Fruit fly (Drosophila melanogaster): ENCODE measurements around the gene PpD3.

PpD3 gene

DNA sequence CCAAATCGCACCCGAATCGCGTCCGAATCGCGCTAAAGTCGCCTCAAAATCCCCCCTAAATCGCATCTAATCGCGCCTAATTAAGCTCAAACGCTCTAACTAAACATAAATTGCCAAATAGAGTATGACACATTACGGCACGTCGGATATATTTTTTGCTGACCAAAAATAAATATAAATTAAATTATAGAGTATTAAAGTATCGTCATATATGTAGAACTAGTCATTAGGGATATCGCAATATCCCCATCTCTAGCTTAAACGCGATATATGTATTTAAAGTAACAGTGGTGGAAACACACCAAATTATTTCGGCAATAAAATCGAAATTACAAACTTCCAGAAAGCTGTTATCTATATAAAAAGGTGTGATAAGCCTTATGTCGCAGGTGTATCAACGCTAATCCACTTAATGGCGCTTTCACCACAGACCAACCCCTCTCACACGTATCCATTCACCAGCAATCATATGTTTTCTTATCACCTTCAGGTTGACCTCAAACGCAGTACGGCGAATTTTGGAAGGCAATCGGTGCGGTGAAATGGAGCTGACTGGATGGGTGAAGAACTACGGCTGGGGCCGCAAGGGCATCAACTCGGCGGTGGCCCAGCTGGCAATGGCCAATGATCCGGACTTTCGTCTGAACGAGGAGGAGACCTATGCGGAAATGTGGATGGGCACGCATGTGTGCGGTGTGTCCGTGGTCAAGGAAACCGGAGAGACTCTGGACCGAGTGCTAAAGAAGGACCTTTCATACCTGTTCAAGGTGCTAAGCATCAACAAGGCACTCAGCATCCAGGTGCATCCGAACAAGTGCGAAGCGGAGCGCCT, 11.9 kb downstream of the PpD3 start, which contains the start of gene Mpi:
Gene Mpi, plus strand, starts transcription at position 263 of the 832 bp plus-strand sequence.
- TF ChIP-seq Sin3A (optimal IDR thresholded peaks at IDR 0.05) (no peak), h (optimal IDR thresholded peaks at IDR 0.05) (no peak), insv (optimal IDR thresholded peaks at IDR 0.05) (no peak), psq (optimal IDR thresholded peaks at IDR 0.05) (no peak), ttk (optimal IDR thresholded peaks at IDR 0.05) (no peak), Myc (optimal IDR thresholded peaks at IDR 0.05) (no peak)

DNA sequence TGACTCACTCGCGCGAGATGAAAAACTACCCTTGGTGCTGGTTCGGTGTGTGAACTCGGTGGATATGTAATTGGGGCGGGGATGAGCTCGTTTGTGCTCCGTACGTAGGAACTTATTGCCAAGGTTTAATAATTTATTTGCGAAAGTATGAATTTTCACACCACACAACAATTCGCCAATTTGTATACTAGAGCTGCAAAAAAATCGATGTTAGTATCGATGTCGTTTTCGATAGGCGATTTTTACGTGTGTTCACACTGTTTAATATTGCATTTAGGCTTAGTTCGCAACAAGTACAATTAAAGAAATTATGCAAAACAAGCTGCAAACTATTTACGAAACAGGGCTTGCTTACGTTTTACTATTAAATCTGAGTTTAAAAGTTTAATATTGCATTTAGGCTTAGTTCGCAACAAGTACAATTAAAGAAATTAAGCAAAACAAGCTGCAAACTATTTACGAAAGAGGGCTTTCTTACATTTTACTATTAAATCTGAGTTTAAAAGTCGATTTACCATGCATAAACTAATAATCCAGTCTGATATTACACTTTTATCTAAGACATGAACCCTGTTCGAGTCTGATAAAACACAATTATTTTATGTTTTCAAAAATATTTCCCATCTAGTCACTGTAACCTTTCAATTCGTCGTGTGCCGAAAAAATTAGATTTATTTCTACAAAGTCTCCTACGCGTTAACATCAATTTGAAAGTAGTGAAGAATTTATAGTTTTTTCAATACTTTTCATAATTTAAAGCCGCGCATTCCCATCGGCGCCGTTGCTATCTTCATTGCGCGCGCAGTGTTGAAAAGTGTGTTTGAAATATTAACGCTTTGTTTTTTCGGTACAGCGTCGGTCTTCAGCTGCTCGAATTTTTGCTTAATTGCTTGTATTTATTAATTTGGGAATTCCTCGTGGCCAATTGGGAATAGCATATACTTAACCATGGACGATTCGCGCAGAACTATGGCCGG, 15.6 kb downstream of the PpD3 start, which contains the start of the genes Snap24 and CG8478:
Gene Snap24, minus strand, starts transcription at position 196 of the 977 bp plus-strand sequence.
Gene CG8478, plus strand, starts transcription at position 696 of the 977 bp plus-strand sequence.
- TF ChIP-seq Sin3A (optimal IDR thresholded peaks at IDR 0.05) = no peak
- no peak for TF ChIP-seq h (optimal IDR thresholded peaks at IDR 0.05)
- TF ChIP-seq insv (optimal IDR thresholded peaks at IDR 0.05) = no peak
- no peak for TF ChIP-seq Myc (optimal IDR thresholded peaks at IDR 0.05)
- no peak for TF ChIP-seq ttk (optimal IDR thresholded peaks at IDR 0.05)
- no peak for TF ChIP-seq psq (optimal IDR thresholded peaks at IDR 0.05)

DNA sequence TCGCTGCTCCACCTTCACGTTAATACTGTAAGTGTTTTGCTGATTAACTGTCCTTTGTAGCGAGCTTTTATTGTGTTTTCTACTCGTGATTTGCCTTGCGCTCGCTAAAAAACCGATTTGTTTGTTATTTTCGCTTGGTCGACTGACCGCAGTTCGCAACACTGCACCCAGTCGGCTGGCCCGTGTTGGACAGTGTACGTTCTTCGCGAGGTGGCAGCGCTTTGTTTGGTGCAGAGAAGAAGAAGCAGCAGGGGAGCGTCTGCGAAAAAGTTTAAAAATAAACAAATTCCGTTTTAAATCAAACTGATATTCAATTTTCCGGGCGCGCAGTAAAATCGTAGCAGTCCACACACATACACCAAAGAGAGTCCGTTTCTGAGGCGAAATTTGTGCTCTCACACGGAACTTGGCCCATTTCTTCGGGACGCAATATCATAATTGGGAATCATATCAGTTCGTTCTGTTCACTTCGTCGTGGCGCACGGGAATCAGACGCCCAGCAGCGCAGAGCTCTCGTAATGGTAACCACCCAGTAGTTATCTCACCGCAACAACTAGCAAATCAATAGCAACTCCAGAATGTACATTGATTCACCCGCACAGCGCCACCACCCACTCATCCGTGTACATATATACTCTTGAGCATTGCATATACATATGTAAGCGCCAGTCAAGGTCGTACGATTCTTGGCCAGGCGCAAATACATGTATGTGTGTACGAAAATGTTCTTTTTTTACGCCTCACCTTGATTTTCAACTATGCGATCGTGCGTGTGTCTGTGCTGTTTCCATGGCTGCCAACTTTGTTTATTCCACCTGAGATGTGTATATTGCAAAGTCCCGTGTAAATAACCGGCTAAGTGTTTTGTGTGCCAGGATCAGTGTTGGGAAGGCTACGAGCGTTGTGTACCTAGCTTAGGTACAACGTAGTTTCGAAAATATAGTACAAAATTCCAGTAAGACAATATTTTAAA, 20.2 kb downstream of the PpD3 start, which contains the start of gene Naa80:
Gene Naa80, plus strand, starts transcription at position 215 of the 973 bp plus-strand sequence.
- TF ChIP-seq psq (optimal IDR thresholded peaks at IDR 0.05) (no peak), insv (optimal IDR thresholded peaks at IDR 0.05) (no peak), Myc (optimal IDR thresholded peaks at IDR 0.05) (no peak), Sin3A (optimal IDR thresholded peaks at IDR 0.05) (no peak), ttk (optimal IDR thresholded peaks at IDR 0.05) (no peak), h (optimal IDR thresholded peaks at IDR 0.05) (no peak)

DNA sequence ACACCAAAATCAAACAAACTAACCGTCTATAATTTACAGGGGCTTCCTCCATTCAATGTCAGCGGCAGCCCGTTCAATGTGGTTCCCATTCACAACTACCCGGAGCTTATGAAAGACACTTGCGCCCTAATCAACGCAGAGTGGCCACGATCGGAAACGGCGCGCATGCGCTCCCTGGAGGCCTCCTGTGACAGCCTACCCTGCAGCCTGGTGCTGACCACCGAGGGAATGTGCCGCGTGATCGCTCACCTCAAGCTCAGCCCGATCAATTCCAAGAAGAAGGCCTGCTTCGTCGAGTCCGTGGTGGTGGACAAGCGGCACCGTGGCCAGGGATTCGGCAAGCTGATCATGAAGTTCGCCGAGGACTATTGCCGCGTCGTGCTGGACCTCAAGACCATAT, 21.2 kb downstream of the PpD3 start, which contains the start of gene MED6:
Gene MED6, minus strand, starts transcription at position 101 of the 400 bp plus-strand sequence.
- no peak for TF ChIP-seq Sin3A (optimal IDR thresholded peaks at IDR 0.05)

DNA sequence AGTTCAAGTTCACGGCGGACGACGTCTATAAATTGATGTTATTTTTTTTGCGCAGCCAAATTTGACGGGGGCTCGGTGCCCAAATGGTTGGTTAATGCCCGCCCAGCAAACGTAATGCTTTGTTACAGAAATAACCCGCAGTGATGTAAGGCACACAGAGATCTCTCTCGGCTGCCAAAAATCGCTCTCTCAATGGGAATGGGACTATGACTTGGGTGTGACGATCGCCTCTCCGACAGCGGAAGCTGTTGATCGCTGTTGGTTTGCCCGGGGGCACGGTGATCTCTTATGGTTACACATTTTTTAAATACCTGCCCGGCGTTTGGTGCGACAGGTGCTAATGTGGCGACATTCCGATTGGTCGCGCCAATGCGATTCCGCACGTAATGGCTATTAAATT, 22.5 kb downstream of the PpD3 start:
- no peak for TF ChIP-seq Myc (optimal IDR thresholded peaks at IDR 0.05)
- TF ChIP-seq Sin3A (optimal IDR thresholded peaks at IDR 0.05) = no peak
- no peak for TF ChIP-seq insv (optimal IDR thresholded peaks at IDR 0.05)
- no peak for TF ChIP-seq ttk (optimal IDR thresholded peaks at IDR 0.05)
- no peak for TF ChIP-seq h (optimal IDR thresholded peaks at IDR 0.05)
- no peak for TF ChIP-seq psq (optimal IDR thresholded peaks at IDR 0.05)

dm6 chr3R:9771519-9771972, 23.9 kb downstream of the PpD3 start, which contains the start of gene CG9471:
TSS of gene CG9471 (minus strand) at chr3R:9771542.
- no peak for TF ChIP-seq h (optimal IDR thresholded peaks at IDR 0.05)
- no peak for TF ChIP-seq psq (optimal IDR thresholded peaks at IDR 0.05)
- TF ChIP-seq Myc (optimal IDR thresholded peaks at IDR 0.05) = no peak
- no peak for TF ChIP-seq insv (optimal IDR thresholded peaks at IDR 0.05)
- TF ChIP-seq ttk (optimal IDR thresholded peaks at IDR 0.05) = no peak
- no peak for TF ChIP-seq Sin3A (optimal IDR thresholded peaks at IDR 0.05)

dm6 chr3R:9774147-9774546, 26.5 kb downstream of the PpD3 start, which contains the start of gene Whamy:
TSS of gene Whamy (minus strand) at chr3R:9774419.
- TF ChIP-seq h (optimal IDR thresholded peaks at IDR 0.05) = no peak
- no peak for TF ChIP-seq Sin3A (optimal IDR thresholded peaks at IDR 0.05)
- no peak for TF ChIP-seq psq (optimal IDR thresholded peaks at IDR 0.05)
- TF ChIP-seq insv (optimal IDR thresholded peaks at IDR 0.05) = no peak
- TF ChIP-seq Myc (optimal IDR thresholded peaks at IDR 0.05) = no peak
- no peak for TF ChIP-seq ttk (optimal IDR thresholded peaks at IDR 0.05)

DNA sequence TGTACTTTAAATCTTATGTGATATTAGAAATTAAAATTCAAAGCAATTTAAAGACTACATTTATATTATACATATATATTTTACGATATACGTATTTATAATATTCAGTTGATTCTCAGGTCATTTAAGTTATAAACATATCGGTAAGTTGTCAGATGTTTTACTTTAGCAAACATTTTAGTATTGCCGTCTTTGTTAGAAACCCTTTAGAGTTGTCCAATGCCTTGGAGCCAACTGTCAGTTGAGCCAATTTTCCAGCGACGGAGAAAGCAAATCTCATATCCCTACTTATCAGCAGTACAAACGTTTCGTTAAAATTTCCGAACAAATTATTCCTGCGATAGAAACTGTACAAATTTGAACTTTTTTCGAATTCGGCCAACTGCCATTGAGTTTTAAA, 27.1 kb downstream of the PpD3 start, which contains the start of gene topi:
Gene topi, plus strand, starts transcription at position 301 of the 400 bp plus-strand sequence.
- TF ChIP-seq Sin3A (optimal IDR thresholded peaks at IDR 0.05) (no peak), ttk (optimal IDR thresholded peaks at IDR 0.05) (no peak), Myc (optimal IDR thresholded peaks at IDR 0.05) (no peak), psq (optimal IDR thresholded peaks at IDR 0.05) (no peak), insv (optimal IDR thresholded peaks at IDR 0.05) (no peak), h (optimal IDR thresholded peaks at IDR 0.05) (no peak)

- no peak for TF ChIP-seq Sin3A (optimal IDR thresholded peaks at IDR 0.05)
- no peak for TF ChIP-seq ttk (optimal IDR thresholded peaks at IDR 0.05)
- TF ChIP-seq psq (optimal IDR thresholded peaks at IDR 0.05) = no peak
- TF ChIP-seq Myc (optimal IDR thresholded peaks at IDR 0.05) = no peak
- no peak for TF ChIP-seq h (optimal IDR thresholded peaks at IDR 0.05)
- TF ChIP-seq insv (optimal IDR thresholded peaks at IDR 0.05) = no peak
Measured at dm6 chr3R:9777941-9778360, 30.3 kb downstream of the PpD3 start, which contains the start of gene RpS29. TSS of gene RpS29 (plus strand) at chr3R:9778042.

- TF ChIP-seq h (optimal IDR thresholded peaks at IDR 0.05) = no peak
- TF ChIP-seq insv (optimal IDR thresholded peaks at IDR 0.05) = no peak
- TF ChIP-seq psq (optimal IDR thresholded peaks at IDR 0.05) = no peak
- TF ChIP-seq ttk (optimal IDR thresholded peaks at IDR 0.05) = no peak
- TF ChIP-seq Sin3A (optimal IDR thresholded peaks at IDR 0.05) = no peak
- TF ChIP-seq Myc (optimal IDR thresholded peaks at IDR 0.05) = no peak
Measured at dm6 chr3R:9779764-9780163, 32.1 kb downstream of the PpD3 start, which contains the start of gene CG12947. TSS of gene CG12947 (plus strand) at chr3R:9780064.

Data from Kc167 (cell line).